Fruit fly (Drosophila melanogaster) whole organism: ENCODE results near the gene Dfd.

Source experiments
- CG8478 ChIP-seq: fragments of >200 bp; optimal IDR thresholded peaks from 2 replicates; lab custom pipeline; 2018; ENCODE audit warnings: inconsistent platforms
- Dll ChIP-seq: fragments of >200 bp; optimal IDR thresholded peaks from 2 replicates; lab custom pipeline; 2017
- pan ChIP-seq: fragments of >200 bp; optimal IDR thresholded peaks from 2 replicates; lab custom pipeline; 2017
- psq ChIP-seq: fragments of >200 bp; optimal IDR thresholded peaks from 2 replicates; lab custom pipeline; 2017
- usp ChIP-seq: fragments of >200 bp; optimal IDR thresholded peaks from 2 replicates; lab custom pipeline; 2017; ENCODE audit warnings: missing biosample characterization, missing genetic modification characterization, mixed read lengths

- TF ChIP-seq pan (no peak), psq (no peak), usp (GFP tag; lab: Kevin White, UChicago) (no peak), Dll (lab: Kevin White, UChicago) (no peak), CG8478 (lab: Kevin White, UChicago) (no peak)
These were observed 21.6 kb downstream of the Dfd start for dm6 chr3R:6813259-6813658.
